Fruit fly (Drosophila melanogaster): ENCODE data around the gene mRpL28.

mRpL28 gene

DNA sequence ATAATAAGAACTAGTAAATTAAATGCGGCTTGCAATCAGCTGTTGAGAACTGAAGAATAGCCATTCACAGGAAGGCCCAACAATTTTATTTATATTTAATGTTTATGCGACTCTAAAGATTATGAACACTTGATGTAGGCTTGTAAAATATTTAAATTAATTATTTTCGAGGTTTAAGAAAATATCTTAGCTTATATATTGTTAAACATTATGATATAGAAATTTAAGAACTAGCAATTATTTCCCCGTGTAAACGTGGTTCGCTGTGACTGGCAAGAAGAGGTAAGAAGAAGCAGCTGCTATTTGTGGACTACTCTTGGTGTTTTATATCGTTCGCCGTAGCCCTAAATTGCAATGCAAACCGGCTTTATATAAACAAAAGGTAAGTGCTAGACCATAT, 28.5 kb upstream of the mRpL28 start, which contains the start of the genes mRpL24 and betaggt-I (continued):
- TF ChIP-seq Smox (GFP tag; optimal IDR thresholded peaks at IDR 0.05) (peak; percentile 95), Ets96B (tag; optimal IDR thresholded peaks at IDR 0.05) (peak; percentile 98), Hr4 (GFP tag; optimal IDR thresholded peaks at IDR 0.05) (peak; percentile 95), CG8632 (GFP tag; optimal IDR thresholded peaks at IDR 0.05) (peak; percentile 96), OdsH (GFP tag; optimal IDR thresholded peaks at IDR 0.05) (peak; percentile 98), CG8119 (GFP tag; IDR thresholded peaks at IDR 0.05) (peak; percentile 95), CG11762 (GFP tag; optimal IDR thresholded peaks at IDR 0.05; ENCODE audit: insufficient read depth) (peak; percentile 89), CG3919 (GFP tag; optimal IDR thresholded peaks at IDR 0.05) (peak; percentile 97), CG31627 (GFP tag; optimal IDR thresholded peaks at IDR 0.05) (peak; percentile 95), Eip93F (GFP tag; optimal IDR thresholded peaks at IDR 0.05) (peak; percentile 81), Hr38 (GFP tag; optimal IDR thresholded peaks at IDR 0.05) (no peak), Met (GFP tag; optimal IDR thresholded peaks at IDR 0.05) (peak; percentile 95), acj6 (GFP tag; optimal IDR thresholded peaks at IDR 0.05) (peak; percentile 97), CG6163 (GFP tag; IDR thresholded peaks at IDR 0.05) (peak; percentile 98), Eip75B (GFP tag; optimal IDR thresholded peaks at IDR 0.05) (peak; percentile 94), fd85E (GFP tag; optimal IDR thresholded peaks at IDR 0.05) (peak; percentile 28), svp (GFP tag) (peak; percentile 96), Gug (GFP tag; IDR thresholded peaks at IDR 0.05) (peak; percentile 98), eg (GFP tag; IDR thresholded peaks at IDR 0.05) (peak; percentile 99), CG7368 (GFP tag; optimal IDR thresholded peaks at IDR 0.05) (peak; percentile 90), Blimp-1 (GFP tag; optimal IDR thresholded peaks at IDR 0.05) (peak; percentile 87), ss (GFP tag; optimal IDR thresholded peaks at IDR 0.05) (peak; percentile 89 to 94), topi (GFP tag; optimal IDR thresholded peaks at IDR 0.05) (peak; percentile 96), CG6808 (GFP tag; optimal IDR thresholded peaks at IDR 0.05) (peak; percentile 90), CG32006 (GFP tag; optimal IDR thresholded peaks at IDR 0.05) (peak; percentile 97), fkh (GFP tag; optimal IDR thresholded peaks at IDR 0.05) (peak; percentile 87), CG34406 (GFP tag; optimal IDR thresholded peaks at IDR 0.05) (peak; percentile 97), CG4318 (GFP tag; optimal IDR thresholded peaks at IDR 0.05) (peak; percentile 94), fd59A (GFP tag; optimal IDR thresholded peaks at IDR 0.05) (peak; percentile 91), CG6276 (GFP tag; optimal IDR thresholded peaks at IDR 0.05) (peak; percentile 92), Hr39 (GFP tag; optimal IDR thresholded peaks at IDR 0.05) (peak; percentile 90)

DNA sequence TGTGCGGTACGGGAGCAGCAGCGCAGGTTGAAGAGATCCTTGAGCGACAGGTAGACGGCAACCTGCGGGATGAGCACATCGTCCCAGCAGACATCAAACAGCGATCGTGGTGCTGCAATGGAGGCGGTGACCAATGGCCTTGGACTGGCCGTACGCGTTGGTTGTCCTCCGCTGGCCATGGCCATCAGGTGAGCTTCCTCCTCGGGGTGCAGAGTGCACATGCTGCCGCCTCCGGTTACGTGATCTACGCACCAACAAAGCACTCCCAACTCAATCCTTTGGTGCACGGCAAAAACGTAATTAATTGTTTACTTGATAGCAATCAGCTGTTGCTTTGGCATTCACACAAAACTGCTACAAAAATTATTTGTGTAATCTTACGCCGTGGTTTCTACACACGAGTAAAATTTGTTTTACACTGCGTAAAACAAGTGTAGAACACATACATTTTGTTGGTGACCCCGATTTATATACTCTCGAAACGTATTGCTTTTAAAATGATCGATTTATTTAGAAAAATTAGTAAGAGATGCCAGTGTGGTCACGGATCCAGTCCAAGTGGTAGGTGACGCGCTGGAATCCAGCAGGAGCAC, 24.2 kb upstream of the mRpL28 start, which contains the start of gene jet:
TSS of gene jet (minus strand) at position 332 of the 593 bp plus-strand sequence.
- TF ChIP-seq Eip93F (GFP tag; optimal IDR thresholded peaks at IDR 0.05): no peak
- no peak for TF ChIP-seq topi (GFP tag; optimal IDR thresholded peaks at IDR 0.05)
- TF ChIP-seq fkh (GFP tag; optimal IDR thresholded peaks at IDR 0.05): peak; percentile 63
- TF ChIP-seq CG8319 (GFP tag; optimal IDR thresholded peaks at IDR 0.05): peak; percentile 91
- no peak for TF ChIP-seq CG4318 (GFP tag; optimal IDR thresholded peaks at IDR 0.05)

DNA sequence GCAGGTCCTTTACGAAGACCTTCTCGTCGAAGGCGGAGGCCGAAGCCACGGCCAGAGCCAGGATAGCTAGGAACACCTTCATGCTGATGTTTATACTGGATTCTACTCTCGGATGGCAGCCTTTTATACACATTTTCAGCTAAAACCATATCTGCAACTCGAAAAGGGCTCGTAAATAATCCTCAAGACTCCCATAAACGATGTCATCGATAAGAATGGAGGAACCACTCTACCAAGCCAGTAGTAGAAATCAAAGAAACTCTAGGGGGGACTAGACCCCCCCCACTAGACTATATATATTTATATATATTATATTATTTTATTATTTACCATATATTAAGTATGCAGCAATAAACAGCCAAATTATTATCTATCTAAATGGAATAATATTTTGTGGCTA, 23.1 kb upstream of the mRpL28 start, which contains the start of gene Jon25Biii:
TSS of gene Jon25Biii (minus strand) at position 101 of the 400 bp plus-strand sequence.
- no peak for TF ChIP-seq vri (GFP tag; optimal IDR thresholded peaks at IDR 0.05)
- no peak for TF ChIP-seq salr (GFP tag; optimal IDR thresholded peaks at IDR 0.05)
- TF ChIP-seq Ets21C (GFP tag; optimal IDR thresholded peaks at IDR 0.05): no peak
- no peak for TF ChIP-seq eg (GFP tag; IDR thresholded peaks at IDR 0.05)
- no peak for TF ChIP-seq CG10669 (GFP tag; optimal IDR thresholded peaks at IDR 0.05)
- TF ChIP-seq fd85E (GFP tag; optimal IDR thresholded peaks at IDR 0.05): no peak
- TF ChIP-seq Met (GFP tag; optimal IDR thresholded peaks at IDR 0.05): no peak
- no peak for TF ChIP-seq CG11902 (GFP tag; optimal IDR thresholded peaks at IDR 0.05)
- TF ChIP-seq CG6276 (GFP tag; optimal IDR thresholded peaks at IDR 0.05): no peak
